Fruit fly (Drosophila melanogaster) S2 (cell line): ENCODE data around the gene CG14362.

Source experiments
- CG8478 ChIP-seq: fragments of >200 bp; optimal IDR thresholded peaks from 2 replicates; lab custom pipeline; 2018
- CTCF ChIP-seq, 2 experiments: fragments of >200 bp; optimal IDR thresholded peaks; 2 replicates each; lab custom pipeline; 2018

Gene CG14362

dm6 chr3R:13811737-13812136, 43.5 kb downstream of the CG14362 start:
- TF ChIP-seq CTCF (optimal IDR thresholded peaks at IDR 0.05; lab: Kevin White, UChicago) (no peak), CG8478 (lab: Kevin White, UChicago) (no peak)

- no peak for TF ChIP-seq CG8478 (lab: Kevin White, UChicago)
- no peak for TF ChIP-seq CTCF (optimal IDR thresholded peaks at IDR 0.05; lab: Kevin White, UChicago)
These were observed 44.9 kb downstream of the CG14362 start for dm6 chr3R:13810308-13810707.

- TF ChIP-seq CG8478 (lab: Kevin White, UChicago) (no peak), CTCF (optimal IDR thresholded peaks at IDR 0.05; lab: Kevin White, UChicago) (no peak)
These were observed 46.0 kb downstream of the CG14362 start for dm6 chr3R:13809261-13809660.

dm6 chr3R:13807906-13808305, 47.3 kb downstream of the CG14362 start:
- no peak for TF ChIP-seq CG8478 (lab: Kevin White, UChicago)
- TF ChIP-seq CTCF (optimal IDR thresholded peaks at IDR 0.05; lab: Kevin White, UChicago) = no peak

- no peak for TF ChIP-seq CTCF (optimal IDR thresholded peaks at IDR 0.05; lab: Kevin White, UChicago)
- no peak for TF ChIP-seq CG8478 (lab: Kevin White, UChicago)
These were observed 47.9 kb downstream of the CG14362 start for dm6 chr3R:13807330-13807729.

dm6 chr3R:13806710-13807093, 48.6 kb downstream of the CG14362 start:
- TF ChIP-seq CG8478 (lab: Kevin White, UChicago) (no peak), CTCF (optimal IDR thresholded peaks at IDR 0.05; lab: Kevin White, UChicago) (no peak)

- TF ChIP-seq CG8478 (lab: Kevin White, UChicago) (no peak), CTCF (optimal IDR thresholded peaks at IDR 0.05; lab: Kevin White, UChicago) (no peak)
These were observed 49.1 kb downstream of the CG14362 start for dm6 chr3R:13806032-13806709.

dm6 chr3R:13804971-13805603, 50.2 kb downstream of the CG14362 start:
- no peak for TF ChIP-seq CTCF (optimal IDR thresholded peaks at IDR 0.05; lab: Kevin White, UChicago)
- no peak for TF ChIP-seq CG8478 (lab: Kevin White, UChicago)
